Worm (Caenorhabditis elegans): ENCODE results near the gene clc-4.

The clc-4 gene

ce11 chrX:10769959-10770358 is 13.8 kb downstream of the clc-4 start:
- TF ChIP-seq vab-7 (GFP tag; IDR thresholded peaks at IDR 0.05) (no peak), aha-1 (tag) (peak; percentile 87)

- TF ChIP-seq unc-62 (GFP tag; optimal IDR thresholded peaks at IDR 0.05 in 1 of 2) (peak in 1 of 2 experiments; percentile 25), unc-62 (tag; optimal IDR thresholded peaks at IDR 0.05) (no peak), madf-5 (GFP tag; IDR thresholded peaks at IDR 0.05) (no peak)
Measured at ce11 chrX:10769232-10769738, 14.4 kb downstream of the clc-4 start, which contains the start of gene sma-9. Gene sma-9, plus strand, starts transcription at chrX:10769282.

ce11 chrX:10768289-10769153 is 15.2 kb downstream of the clc-4 start:
- peak; percentile 95 for TF ChIP-seq aha-1 (tag)
- no peak for TF ChIP-seq Y75B8A.6 (GFP tag; IDR thresholded peaks at IDR 0.05)
- TF ChIP-seq set-16 (GFP tag; IDR thresholded peaks at IDR 0.05) = peak; percentile 66
- TF ChIP-seq zag-1 (tag; optimal IDR thresholded peaks at IDR 0.05) = no peak
- TF ChIP-seq egl-27 (tag; optimal IDR thresholded peaks at IDR 0.05) = no peak
- peak; percentile 78 for TF ChIP-seq nhr-48 (tag; optimal IDR thresholded peaks at IDR 0.05)
- TF ChIP-seq lin-38 (GFP tag; IDR thresholded peaks at IDR 0.05) = no peak
- no peak for TF ChIP-seq vab-7 (GFP tag; IDR thresholded peaks at IDR 0.05)
- TF ChIP-seq nhr-76 (tag; optimal IDR thresholded peaks at IDR 0.05) = no peak
- no peak for TF ChIP-seq saeg-2 (GFP tag; IDR thresholded peaks at IDR 0.05)
- no peak for TF ChIP-seq madf-9 (GFP tag; conservative IDR thresholded peaks at IDR 0.05)
- TF ChIP-seq unc-62 (GFP tag; optimal IDR thresholded peaks at IDR 0.05 in 1 of 2) = peak in 1 of 2 experiments; percentile 13
- no peak for TF ChIP-seq unc-62 (tag; optimal IDR thresholded peaks at IDR 0.05)
- peak in 1 of 2 experiments; percentile 22 for TF ChIP-seq lsy-2 (tag; optimal IDR thresholded peaks at IDR 0.05)
- TF ChIP-seq cey-2 (tag; optimal IDR thresholded peaks at IDR 0.05; ENCODE audit: borderline replicate concordance, insufficient read depth) = no peak
- TF ChIP-seq hlh-30 (tag; optimal IDR thresholded peaks at IDR 0.05; ENCODE audit: insufficient read depth) = peak; percentile 62
- no peak for TF ChIP-seq Y48G9A.11 (GFP tag; IDR thresholded peaks at IDR 0.05)
- no peak for TF ChIP-seq duxl-1 (tag; optimal IDR thresholded peaks at IDR 0.05; ENCODE audit: poor library complexity)
- no peak for TF ChIP-seq ZK546.5 (tag; optimal IDR thresholded peaks at IDR 0.05)
- TF ChIP-seq ZK337.2 (GFP tag; IDR thresholded peaks at IDR 0.05) = peak; percentile 64; the same call in 1 of the 2 replicates
- peak; percentile 33 for TF ChIP-seq mes-2 (tag; optimal IDR thresholded peaks at IDR 0.05; ENCODE audit: poor library complexity, severe bottlenecking)
- TF ChIP-seq mep-1 (tag; optimal IDR thresholded peaks at IDR 0.05) = peak; percentile 51
- TF ChIP-seq snpc-1.2 (GFP tag; IDR thresholded peaks at IDR 0.05) = no peak
- peak; percentile 62; the same call in 1 of the 2 replicates for TF ChIP-seq pha-4 (GFP tag; IDR thresholded peaks at IDR 0.05)
- TF ChIP-seq pha-4 (tag; optimal IDR thresholded peaks at IDR 0.05) = no peak
- no peak for TF ChIP-seq Y5F2A.4 (GFP tag; optimal IDR thresholded peaks at IDR 0.05)
- no peak for TF ChIP-seq tag-97 (GFP tag; IDR thresholded peaks at IDR 0.05)
- peak; percentile 13 for TF ChIP-seq hlh-11 (tag; optimal IDR thresholded peaks at IDR 0.05)
- no peak for TF ChIP-seq snpc-4 (tag; optimal IDR thresholded peaks at IDR 0.05)
- 0 out of 2 replicates have a peak, but pooled peaks have one; percentile 16 for TF ChIP-seq dmd-6 (GFP tag; IDR thresholded peaks at IDR 0.05)
- TF ChIP-seq fos-1 (tag; optimal IDR thresholded peaks at IDR 0.05) = no peak
- TF ChIP-seq nhr-77 (tag; optimal IDR thresholded peaks at IDR 0.05) = no peak
- TF ChIP-seq ceh-20 (GFP tag; IDR thresholded peaks at IDR 0.05) = no peak
- TF ChIP-seq dve-1 (tag; optimal IDR thresholded peaks at IDR 0.05; ENCODE audit: insufficient read depth) = peak; percentile 7
- TF ChIP-seq arid-1 (GFP tag; conservative IDR thresholded peaks at IDR 0.05) = 0 out of 2 replicates have a peak, but pooled peaks have one; percentile 12
- 0 out of 2 replicates have a peak, but pooled peaks have one; percentile 4 for TF ChIP-seq egl-43 (GFP tag; IDR thresholded peaks at IDR 0.05)
- no peak for TF ChIP-seq lin-39 (tag; optimal IDR thresholded peaks at IDR 0.05)
- TF ChIP-seq zfp-3 (GFP tag; conservative IDR thresholded peaks at IDR 0.05) = no peak
- 0 out of 2 replicates have a peak, but pooled peaks have one; percentile 11 for TF ChIP-seq hmg-1.1 (GFP tag; IDR thresholded peaks at IDR 0.05)
- no peak for TF ChIP-seq F37D6.2 (tag; optimal IDR thresholded peaks at IDR 0.05)
- no peak for TF ChIP-seq nhr-237 (tag; optimal IDR thresholded peaks at IDR 0.05)
- TF ChIP-seq mdl-1 (tag; optimal IDR thresholded peaks at IDR 0.05) = peak in 1 of 2 experiments; percentile 30

Measured in whole organism, L4 larva.